Worm (Caenorhabditis elegans) whole organism, mixed stage, embryonic: ENCODE measurements around the gene nfi-1.

Experiments
- M03D4.4 ChIP-seq: sonication (generic microtip); optimal IDR thresholded peaks from 2 replicates; lab custom pipeline; 2017; ENCODE audit warnings: mild to moderate bottlenecking, missing genetic modification characterization, missing compliant biosample characterization
- bed-3 ChIP-seq: fragments of 200-800 bp; sonication (Bioruptor generic); optimal IDR thresholded peaks from 3 replicates; lab custom pipeline; 2018; ENCODE audit warnings: mild to moderate bottlenecking, missing genetic modification characterization, moderate library complexity, missing compliant biosample characterization
- blmp-1 ChIP-seq: fragments of 150-350 bp; optimal IDR thresholded peaks from 2 replicates; lab custom pipeline; 2014; ENCODE audit warnings: missing biosample characterization, missing genetic modification characterization
- ceh-43 ChIP-seq: fragments of 200-800 bp; sonication (Bioruptor generic); optimal IDR thresholded peaks from 2 replicates; lab custom pipeline; 2018; ENCODE audit warnings: mild to moderate bottlenecking, missing genetic modification characterization, moderate library complexity, missing compliant biosample characterization
- cnd-1 ChIP-seq: fragments of 200-800 bp; sonication (Bioruptor generic); optimal IDR thresholded peaks from 2 replicates; lab custom pipeline; 2018; ENCODE audit warnings: mild to moderate bottlenecking, missing genetic modification characterization, missing compliant biosample characterization
- drap-1 ChIP-seq: fragments of 200-800 bp; sonication (Bioruptor generic); optimal IDR thresholded peaks from 3 replicates; lab custom pipeline; 2018; ENCODE audit warnings: mild to moderate bottlenecking, missing genetic modification characterization, missing compliant biosample characterization
- elt-1 ChIP-seq: sonication (generic microtip); optimal IDR thresholded peaks from 2 replicates; lab custom pipeline; 2017; ENCODE audit warnings: missing genetic modification characterization, mild to moderate bottlenecking, missing compliant biosample characterization, antibody characterized with exemption, moderate library complexity, borderline replicate concordance; ENCODE audit not compliant: insufficient read depth
- elt-3 ChIP-seq: fragments of 150-350 bp; optimal IDR thresholded peaks from 2 replicates; lab custom pipeline; 2014; ENCODE audit warnings: missing biosample characterization, missing genetic modification characterization
- flh-1 ChIP-seq: fragments of 200-800 bp; sonication (Bioruptor generic); optimal IDR thresholded peaks from 2 replicates; lab custom pipeline; 2018; ENCODE audit warnings: mild to moderate bottlenecking, missing genetic modification characterization, moderate library complexity, missing compliant biosample characterization
- ham-2 ChIP-seq: fragments of 200-800 bp; sonication (Bioruptor generic); optimal IDR thresholded peaks from 2 replicates; lab custom pipeline; 2018; ENCODE audit warnings: mild to moderate bottlenecking, missing genetic modification characterization, missing compliant biosample characterization
- hlh-1 ChIP-seq: fragments of 150-350 bp; optimal IDR thresholded peaks from 2 replicates; lab custom pipeline; 2014; ENCODE audit warnings: missing biosample characterization, missing genetic modification reagents, missing genetic modification characterization
- lin-13 ChIP-seq: fragments of 150-350 bp; optimal IDR thresholded peaks from 2 replicates; lab custom pipeline; 2014; ENCODE audit warnings: missing biosample characterization, missing genetic modification characterization
- lin-32 ChIP-seq: fragments of 200-800 bp; sonication (Bioruptor generic); optimal IDR thresholded peaks from 2 replicates; lab custom pipeline; 2018; ENCODE audit warnings: mild to moderate bottlenecking, missing genetic modification characterization, missing compliant biosample characterization
- lsy-2 ChIP-seq: fragments of 150-350 bp; optimal IDR thresholded peaks from 2 replicates; lab custom pipeline; 2014; ENCODE audit warnings: missing biosample characterization, missing genetic modification characterization
- mab-5 ChIP-seq: fragments of 150-350 bp; optimal IDR thresholded peaks from 2 replicates; lab custom pipeline; 2014; ENCODE audit warnings: missing biosample characterization, missing genetic modification characterization
- mep-1 ChIP-seq: fragments of 150-350 bp; optimal IDR thresholded peaks from 2 replicates; lab custom pipeline; 2017; ENCODE audit warnings: missing biosample characterization, missing genetic modification reagents, missing genetic modification characterization, inconsistent platforms
- mls-2 ChIP-seq: sonication (generic microtip); optimal IDR thresholded peaks from 2 replicates; lab custom pipeline; 2016; ENCODE audit warnings: mild to moderate bottlenecking, missing genetic modification characterization, moderate library complexity, missing compliant biosample characterization
- nhr-12 ChIP-seq: fragments of 150-350 bp; optimal IDR thresholded peaks from 2 replicates; lab custom pipeline; 2014; ENCODE audit warnings: missing biosample characterization, missing genetic modification characterization
- nhr-237 ChIP-seq: fragments of 150-350 bp; optimal IDR thresholded peaks from 2 replicates; lab custom pipeline; 2014; ENCODE audit warnings: missing biosample characterization, missing genetic modification characterization
- nhr-28 ChIP-seq: fragments of 150-350 bp; optimal IDR thresholded peaks from 2 replicates; lab custom pipeline; 2014; ENCODE audit warnings: missing biosample characterization, missing genetic modification characterization
- nhr-76 ChIP-seq: sonication (generic microtip); optimal IDR thresholded peaks from 2 replicates; lab custom pipeline; 2017; ENCODE audit warnings: missing biosample characterization, missing genetic modification characterization
- pha-4 ChIP-seq: fragments of 150-350 bp; optimal IDR thresholded peaks from 2 replicates; lab custom pipeline; 2018; ENCODE audit warnings: missing biosample characterization, missing genetic modification reagents, missing genetic modification characterization
- sem-2 ChIP-seq: fragments of 200-800 bp; sonication (Bioruptor generic); optimal IDR thresholded peaks from 2 replicates; lab custom pipeline; 2018; ENCODE audit warnings: mild to moderate bottlenecking, missing genetic modification characterization, missing compliant biosample characterization
- snpc-4 ChIP-seq: fragments of 150-350 bp; optimal IDR thresholded peaks from 2 replicates; lab custom pipeline; 2014; ENCODE audit warnings: missing biosample characterization, missing genetic modification characterization
- sptf-1 ChIP-seq: sonication (generic microtip); optimal IDR thresholded peaks from 2 replicates; lab custom pipeline; 2017; ENCODE audit warnings: mild to moderate bottlenecking, missing genetic modification characterization, moderate library complexity, missing compliant biosample characterization
- tbx-8 ChIP-seq: fragments of 200-800 bp; sonication (Bioruptor generic); optimal IDR thresholded peaks from 2 replicates; lab custom pipeline; 2018; ENCODE audit warnings: mild to moderate bottlenecking, missing genetic modification characterization, moderate library complexity, missing compliant biosample characterization
- unc-120 ChIP-seq: sonication (generic microtip); optimal IDR thresholded peaks from 2 replicates; lab custom pipeline; 2017; ENCODE audit warnings: missing genetic modification characterization, missing compliant biosample characterization; ENCODE audit not compliant: poor library complexity, severe bottlenecking
- unc-39 ChIP-seq: fragments of 150-350 bp; optimal IDR thresholded peaks from 2 replicates; lab custom pipeline; 2014; ENCODE audit warnings: missing biosample characterization, missing genetic modification characterization
- unc-62 ChIP-seq: fragments of 150-350 bp; optimal IDR thresholded peaks from 2 replicates; lab custom pipeline; 2014; ENCODE audit warnings: missing biosample characterization, missing genetic modification reagents, missing genetic modification characterization
- zip-8 ChIP-seq: fragments of 150-350 bp; optimal IDR thresholded peaks from 2 replicates; lab custom pipeline; 2014; ENCODE audit warnings: missing biosample characterization, missing genetic modification characterization

The nfi-1 gene

DNA sequence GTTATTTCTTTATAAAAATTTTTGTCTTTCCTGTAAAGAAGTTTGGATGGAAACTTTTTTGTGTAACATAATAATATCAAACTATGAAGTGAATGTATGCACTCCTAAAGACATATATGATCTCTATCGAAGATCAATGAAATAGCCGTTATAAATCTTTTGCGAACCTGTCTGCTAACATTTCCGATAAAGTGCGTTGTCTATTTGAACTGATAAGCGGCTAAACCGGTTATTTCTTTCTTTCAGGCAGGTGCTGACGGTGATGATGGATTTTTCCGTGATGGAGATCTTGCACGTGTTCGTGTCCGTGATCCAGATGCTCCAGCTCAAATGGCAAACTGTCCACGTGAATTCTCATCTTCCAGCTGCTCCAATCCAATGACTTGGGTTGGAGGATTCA is 6.5 kb upstream of the nfi-1 start:
- TF ChIP-seq flh-1 (GFP tag; lab: Kevin White, UChicago) = no peak
- no peak for TF ChIP-seq pha-4
- TF ChIP-seq blmp-1 = no peak
- no peak for TF ChIP-seq ham-2 (GFP tag; lab: Kevin White, UChicago)
- TF ChIP-seq unc-39 (tag; lab: Kevin White, UChicago) = no peak
- TF ChIP-seq nhr-28 (tag; lab: Kevin White, UChicago) = no peak
- TF ChIP-seq mls-2 (tag; lab: Kevin White, UChicago) = no peak
- TF ChIP-seq drap-1 = no peak
- TF ChIP-seq unc-62 (GFP tag; lab: Kevin White, UChicago) = no peak
- TF ChIP-seq elt-3 (tag; lab: Kevin White, UChicago) = no peak
- no peak for TF ChIP-seq cnd-1 (tag; lab: Kevin White, UChicago)
- no peak for TF ChIP-seq sem-2 (GFP tag; lab: Kevin White, UChicago)

DNA sequence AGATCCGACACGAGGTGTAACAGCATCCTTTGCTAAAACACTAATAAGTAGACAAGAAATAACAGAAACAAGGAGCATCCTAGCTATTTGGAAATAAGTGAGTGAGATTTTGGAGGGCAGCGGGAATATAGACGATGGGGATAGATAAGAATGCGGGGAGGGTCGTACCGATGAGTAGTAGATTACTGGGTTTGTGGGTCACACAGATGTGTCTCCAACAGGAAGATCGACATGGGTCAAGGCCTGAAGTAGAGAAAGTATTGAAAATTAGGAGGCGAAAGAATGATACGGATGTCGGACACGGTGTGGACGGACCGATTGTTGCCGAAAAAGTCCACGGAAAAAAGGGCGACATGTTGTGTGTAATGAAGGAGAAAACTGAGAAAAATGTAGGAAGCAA is 3.6 kb upstream of the nfi-1 start, which contains the start of gene wrt-10:
Gene wrt-10 (minus strand): TSS at position 195 of the 400 bp plus-strand sequence.
- TF ChIP-seq mab-5 (tag; lab: Kevin White, UChicago) (no peak), nhr-28 (tag; lab: Kevin White, UChicago) (no peak), elt-1 (tag; lab: Kevin White, UChicago) (peak; percentile 82), nhr-237 (tag; lab: Kevin White, UChicago) (no peak)

DNA sequence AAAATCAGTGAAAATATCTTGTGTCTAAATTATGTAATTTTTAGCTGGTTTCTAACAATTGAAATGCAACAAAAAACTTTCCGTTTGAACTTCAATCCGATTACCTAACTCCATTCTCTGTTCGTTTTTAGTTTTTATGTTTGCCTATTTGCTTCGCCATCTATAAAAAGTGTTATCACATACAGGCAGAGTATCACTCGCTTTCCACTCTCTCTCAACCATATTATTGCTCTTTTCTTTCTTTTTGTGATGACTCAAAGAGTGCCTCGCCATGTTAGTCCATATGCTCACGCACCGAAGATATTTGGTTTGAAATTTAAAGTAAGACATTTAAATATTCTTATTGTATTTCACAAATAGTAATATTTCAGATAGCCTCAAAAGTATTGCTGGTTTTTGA is 3.0 kb upstream of the nfi-1 start, which contains the start of gene ZK1290.13:
Gene ZK1290.13 (plus strand): TSS at position 73 of the 400 bp plus-strand sequence.
- no peak for TF ChIP-seq lin-13 (tag; lab: Kevin White, UChicago)
- no peak for TF ChIP-seq elt-1 (tag; lab: Kevin White, UChicago)
- TF ChIP-seq snpc-4 (tag; lab: Kevin White, UChicago) = no peak
- TF ChIP-seq ceh-43 (GFP tag; lab: Kevin White, UChicago) = no peak
- no peak for TF ChIP-seq M03D4.4 (tag; lab: Kevin White, UChicago)
- TF ChIP-seq zip-8 (tag; lab: Kevin White, UChicago) = no peak
- no peak for TF ChIP-seq mab-5 (tag; lab: Kevin White, UChicago)
- no peak for TF ChIP-seq bed-3 (GFP tag; lab: Kevin White, UChicago)
- no peak for TF ChIP-seq cnd-1 (tag; lab: Kevin White, UChicago)
- no peak for TF ChIP-seq sem-2 (GFP tag; lab: Kevin White, UChicago)
- TF ChIP-seq tbx-8 (GFP tag; lab: Kevin White, UChicago) = no peak
- TF ChIP-seq elt-3 (tag; lab: Kevin White, UChicago) = no peak

DNA sequence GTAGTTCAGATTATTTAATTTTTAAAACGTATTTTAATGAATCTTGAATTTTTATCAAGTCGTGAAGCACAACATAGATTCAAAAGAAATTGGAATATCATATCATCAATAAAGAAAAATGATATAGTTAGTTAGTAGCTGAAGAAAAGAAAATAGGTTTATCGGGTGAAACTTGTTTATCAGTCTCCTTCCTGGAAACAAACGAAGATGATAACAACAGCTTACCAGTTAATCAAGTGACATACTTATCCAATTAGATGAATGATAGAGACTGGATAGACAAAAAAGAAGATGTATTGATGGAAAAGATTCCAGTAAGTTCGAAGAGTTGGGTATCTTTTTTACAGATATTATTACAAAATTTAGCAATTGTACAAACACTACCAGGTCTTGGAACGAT is 5.0 kb downstream of the nfi-1 start:
- no peak for TF ChIP-seq mep-1 (tag; lab: Kevin White, UChicago)
- TF ChIP-seq blmp-1 = no peak
- TF ChIP-seq nhr-237 (tag; lab: Kevin White, UChicago) = no peak
- TF ChIP-seq pha-4 = no peak
- no peak for TF ChIP-seq unc-120 (tag; lab: Kevin White, UChicago)
- TF ChIP-seq lsy-2 (tag; lab: Kevin White, UChicago) = no peak
- TF ChIP-seq sptf-1 (tag; lab: Kevin White, UChicago) = no peak
- no peak for TF ChIP-seq ceh-43 (GFP tag; lab: Kevin White, UChicago)
- no peak for TF ChIP-seq mls-2 (tag; lab: Kevin White, UChicago)
- no peak for TF ChIP-seq nhr-76
- TF ChIP-seq bed-3 (GFP tag; lab: Kevin White, UChicago) = no peak
- no peak for TF ChIP-seq nhr-28 (tag; lab: Kevin White, UChicago)
- TF ChIP-seq unc-62 (GFP tag; lab: Kevin White, UChicago) = no peak
- no peak for TF ChIP-seq snpc-4 (tag; lab: Kevin White, UChicago)
- TF ChIP-seq nhr-12 (tag; lab: Kevin White, UChicago) = no peak
- no peak for TF ChIP-seq hlh-1

DNA sequence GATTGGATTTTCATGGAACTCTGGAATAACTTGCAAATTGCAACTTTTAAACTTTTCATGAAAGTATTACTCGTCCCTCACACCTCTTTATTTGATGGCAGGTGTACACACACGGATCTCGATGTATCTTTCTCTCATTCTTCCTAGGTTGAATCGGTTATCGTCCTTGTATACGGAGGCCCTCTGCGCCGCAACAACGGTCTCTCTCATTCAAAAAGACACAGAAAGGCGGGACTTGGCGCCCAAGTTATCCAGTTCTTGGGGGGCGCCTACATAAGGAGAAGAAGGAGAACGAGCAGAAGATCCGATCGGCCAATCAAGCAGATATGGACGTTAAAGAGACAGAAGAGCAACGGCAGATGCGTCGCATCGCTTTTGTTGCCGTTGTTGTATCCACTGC is 5.8 kb downstream of the nfi-1 start, which contains the start of gene rol-8:
Gene rol-8 (plus strand): TSS at position 301 of the 400 bp plus-strand sequence.
- no peak for TF ChIP-seq unc-120 (tag; lab: Kevin White, UChicago)
- no peak for TF ChIP-seq zip-8 (tag; lab: Kevin White, UChicago)
- TF ChIP-seq lin-13 (tag; lab: Kevin White, UChicago) = no peak
- TF ChIP-seq elt-3 (tag; lab: Kevin White, UChicago) = no peak
- no peak for TF ChIP-seq mep-1 (tag; lab: Kevin White, UChicago)
- TF ChIP-seq nhr-237 (tag; lab: Kevin White, UChicago) = no peak
- TF ChIP-seq bed-3 (GFP tag; lab: Kevin White, UChicago) = no peak
- no peak for TF ChIP-seq tbx-8 (GFP tag; lab: Kevin White, UChicago)
- TF ChIP-seq sem-2 (GFP tag; lab: Kevin White, UChicago) = no peak
- TF ChIP-seq elt-1 (tag; lab: Kevin White, UChicago) = no peak
- no peak for TF ChIP-seq snpc-4 (tag; lab: Kevin White, UChicago)
- TF ChIP-seq hlh-1 = no peak
- TF ChIP-seq ceh-43 (GFP tag; lab: Kevin White, UChicago) = no peak
- TF ChIP-seq blmp-1 = no peak
- TF ChIP-seq lin-32 (GFP tag; lab: Kevin White, UChicago) = no peak
- no peak for TF ChIP-seq mab-5 (tag; lab: Kevin White, UChicago)
- no peak for TF ChIP-seq M03D4.4 (tag; lab: Kevin White, UChicago)
- no peak for TF ChIP-seq pha-4
- TF ChIP-seq unc-62 (GFP tag; lab: Kevin White, UChicago) = no peak
